Worm (Caenorhabditis elegans): ENCODE data around the gene C45H4.21.

Gene C45H4.21

ce11 chrV:2132675-2133074 is 16.7 kb downstream of the C45H4.21 start:
- peak; percentile 16 for TF ChIP-seq rnt-1 (tag; optimal IDR thresholded peaks at IDR 0.05)
- TF ChIP-seq lin-13 (GFP tag; optimal IDR thresholded peaks at IDR 0.05) = no peak

- TF ChIP-seq zag-1 (tag; optimal IDR thresholded peaks at IDR 0.05) = no peak
- TF ChIP-seq hlh-4 (tag; optimal IDR thresholded peaks at IDR 0.05) = peak; percentile 59
- peak; percentile 62 for TF ChIP-seq lin-15B (tag; optimal IDR thresholded peaks at IDR 0.05)
- TF ChIP-seq unc-98 (GFP tag; IDR thresholded peaks at IDR 0.05) = peak; percentile 82
- TF ChIP-seq lsy-2 (tag; optimal IDR thresholded peaks at IDR 0.05) = peak; percentile 76
- TF ChIP-seq C34B4.2 (tag; optimal IDR thresholded peaks at IDR 0.05) = peak; percentile 10
- TF ChIP-seq fos-1 (tag; optimal IDR thresholded peaks at IDR 0.05) = peak; percentile 62
- no peak for TF ChIP-seq hpl-2 (GFP tag; optimal IDR thresholded peaks at IDR 0.05)
- TF ChIP-seq nhr-28 (tag; optimal IDR thresholded peaks at IDR 0.05) = no peak
- peak; percentile 80 for TF ChIP-seq mab-9 (GFP tag; IDR thresholded peaks at IDR 0.05)
- TF ChIP-seq lir-3 (tag; optimal IDR thresholded peaks at IDR 0.05; ENCODE audit: poor library complexity) = peak; percentile 95
- TF ChIP-seq nhr-77 (tag; optimal IDR thresholded peaks at IDR 0.05) = no peak
- TF ChIP-seq blmp-1 (tag; optimal IDR thresholded peaks at IDR 0.05) = peak; percentile 34
- TF ChIP-seq ets-5 (GFP tag; IDR thresholded peaks at IDR 0.05) = no peak
- peak; percentile 22 for TF ChIP-seq snpc-4 (tag; optimal IDR thresholded peaks at IDR 0.05)
- no peak for TF ChIP-seq nhr-12 (tag; optimal IDR thresholded peaks at IDR 0.05)
- no peak for TF ChIP-seq ama-1 (optimal IDR thresholded peaks at IDR 0.05)
- TF ChIP-seq snu-23 (GFP tag; optimal IDR thresholded peaks at IDR 0.05) = peak; percentile 81
- no peak for TF ChIP-seq egl-27 (tag; optimal IDR thresholded peaks at IDR 0.05)
- TF ChIP-seq xbp-1 (tag; optimal IDR thresholded peaks at IDR 0.05) = peak; percentile 81
- TF ChIP-seq sox-4 (tag; optimal IDR thresholded peaks at IDR 0.05) = peak; percentile 83
- TF ChIP-seq nhr-11 (tag; optimal IDR thresholded peaks at IDR 0.05) = no peak
- TF ChIP-seq unc-86 (tag; optimal IDR thresholded peaks at IDR 0.05) = peak; percentile 69
- peak; percentile 55 to 73 (median 70) for TF ChIP-seq ceh-82 (tag; optimal IDR thresholded peaks at IDR 0.05)
- peak; percentile 55 for TF ChIP-seq sup-37 (GFP tag; optimal IDR thresholded peaks at IDR 0.05)
- no peak for TF ChIP-seq nhr-76 (tag; optimal IDR thresholded peaks at IDR 0.05)
- TF ChIP-seq nhr-19 (GFP tag; conservative IDR thresholded peaks at IDR 0.05) = peak; percentile 88
- peak; percentile 2 for TF ChIP-seq fkh-10 (GFP tag; optimal IDR thresholded peaks at IDR 0.05)
- peak; percentile 92 for TF ChIP-seq nhr-47 (tag; optimal IDR thresholded peaks at IDR 0.05)
- no peak for TF ChIP-seq jun-1 (tag; optimal IDR thresholded peaks at IDR 0.05)
- TF ChIP-seq nhr-20 (tag; optimal IDR thresholded peaks at IDR 0.05) = peak; percentile 82
- TF ChIP-seq dsc-1 (tag; optimal IDR thresholded peaks at IDR 0.05) = peak; percentile 92
- TF ChIP-seq fkh-4 (tag; optimal IDR thresholded peaks at IDR 0.05; ENCODE audit: borderline replicate concordance) = peak; percentile 94
- TF ChIP-seq Y116A8C.19 (tag; optimal IDR thresholded peaks at IDR 0.05; ENCODE audit: borderline replicate concordance) = peak; percentile 67
- peak; percentile 96 for TF ChIP-seq ceh-90 (tag; optimal IDR thresholded peaks at IDR 0.05)
- no peak for TF ChIP-seq hlh-17 (GFP tag; optimal IDR thresholded peaks at IDR 0.05; ENCODE audit: borderline replicate concordance)
- peak; percentile 75 for TF ChIP-seq grh-1 (GFP tag; IDR thresholded peaks at IDR 0.05)
- TF ChIP-seq nhr-237 (tag; optimal IDR thresholded peaks at IDR 0.05) = peak; percentile 13
- TF ChIP-seq ceh-8 (GFP tag; optimal IDR thresholded peaks at IDR 0.05) = peak; percentile 80
- no peak for TF ChIP-seq unc-62 (GFP tag; optimal IDR thresholded peaks at IDR 0.05)
- TF ChIP-seq pqm-1 (tag; optimal IDR thresholded peaks at IDR 0.05) = no peak
- peak; percentile 20 for TF ChIP-seq lin-39 (tag; optimal IDR thresholded peaks at IDR 0.05)
- TF ChIP-seq swsn-7 (tag; optimal IDR thresholded peaks at IDR 0.05) = peak; percentile 81
- TF ChIP-seq elt-3 (tag; optimal IDR thresholded peaks at IDR 0.05) = peak in 1 of 6 experiments; percentile 51
- peak; percentile 36 for TF ChIP-seq zip-4 (GFP tag; optimal IDR thresholded peaks at IDR 0.05)
- no peak for TF ChIP-seq unc-30 (tag; optimal IDR thresholded peaks at IDR 0.05)
- TF ChIP-seq sptf-1 (tag; optimal IDR thresholded peaks at IDR 0.05) = no peak
- TF ChIP-seq tbx-2 (tag; optimal IDR thresholded peaks at IDR 0.05) = peak; percentile 90
- no peak for TF ChIP-seq efl-3 (GFP tag; optimal IDR thresholded peaks at IDR 0.05)
These were observed 22.2 kb downstream of the C45H4.21 start, which contains the start of gene ldp-1 for ce11 chrV:2126996-2127585. ldp-1 (plus strand) TSS chrV:2127535.

All from whole organism, L1 larva.